Fruit fly (Drosophila melanogaster): ENCODE data around the gene Fas1.

- TF ChIP-seq jim (GFP tag; optimal IDR thresholded peaks at IDR 0.05) (no peak), Rel (GFP tag; optimal IDR thresholded peaks at IDR 0.05) (no peak), Rel (tag; optimal IDR thresholded peaks at IDR 0.05) (no peak), psq (GFP tag; optimal IDR thresholded peaks at IDR 0.05) (no peak), woc (GFP tag; optimal IDR thresholded peaks at IDR 0.05) (no peak), Hr78 (GFP tag; optimal IDR thresholded peaks at IDR 0.05) (no peak), Dfd (GFP tag; optimal IDR thresholded peaks at IDR 0.05) (no peak), rgr (GFP tag; optimal IDR thresholded peaks at IDR 0.05) (no peak)
Measured at dm6 chr3R:16661693-16662092, 36.7 kb downstream of the Fas1 start.
